Worm (Caenorhabditis elegans) whole organism, L1 larva: ENCODE data around the gene str-243.

ENCODE experiments used
- C16A3.4 ChIP-seq: fragments of 150-350 bp; optimal IDR thresholded peaks from 2 replicates; lab custom pipeline; 2014; ENCODE audit warnings: missing biosample characterization, missing genetic modification characterization
- aly-2 ChIP-seq: fragments of 150-350 bp; optimal IDR thresholded peaks from 2 replicates; lab custom pipeline; 2014; ENCODE audit warnings: missing biosample characterization, missing genetic modification characterization
- blmp-1 ChIP-seq: fragments of 150-350 bp; optimal IDR thresholded peaks from 2 replicates; lab custom pipeline; 2014; ENCODE audit warnings: missing biosample characterization, missing genetic modification characterization
- ceh-82 ChIP-seq, 3 experiments: fragments of 150-350 bp in 1 of 3; sonication (generic microtip) in 2 of 3; optimal IDR thresholded peaks; 2 replicates each; lab custom pipeline; 2014 to 2017; ENCODE audit warnings: missing biosample characterization in 3 of 3, missing genetic modification characterization in 3 of 3
- ceh-88 ChIP-seq: fragments of 200-800 bp; sonication (Bioruptor generic); IDR thresholded peaks from 2 replicates; pipeline ENCODE4 v1.3.6; 2022; ENCODE audit warnings: missing genetic modification characterization, missing compliant biosample characterization
- dpl-1 ChIP-seq, 3 experiments: fragments of 150-350 bp in 2 of 3; sonication (generic microtip) in 1 of 3; optimal IDR thresholded peaks; 2 replicates each; lab custom pipeline; 2014 to 2017; ENCODE audit warnings: missing biosample characterization in 3 of 3, missing genetic modification characterization in 3 of 3, missing genetic modification reagents in 3 of 3
- dsc-1 ChIP-seq: sonication (generic microtip); optimal IDR thresholded peaks from 2 replicates; lab custom pipeline; 2016; ENCODE audit warnings: mild to moderate bottlenecking, missing genetic modification characterization, missing compliant biosample characterization
- efl-1 ChIP-seq, 4 experiments: fragments of 150-350 bp; optimal IDR thresholded peaks in 3 of 4; peaks in 1 of 4; 1 replicate in 1 of 4; 2 replicates in 3 of 4; lab custom pipeline; 2014; ENCODE audit warnings: missing biosample characterization in 2 of 4, missing genetic modification characterization in 2 of 4, missing genetic modification reagents in 2 of 4
- efl-3 ChIP-seq: fragments of 200-800 bp; sonication (Bioruptor generic); optimal IDR thresholded peaks from 2 replicates; lab custom pipeline; 2018; ENCODE audit warnings: mild to moderate bottlenecking, missing genetic modification characterization, missing compliant biosample characterization
- egl-27 ChIP-seq, 2 experiments: fragments of 150-350 bp in 1 of 2; sonication (generic microtip); optimal IDR thresholded peaks; 3 replicates each; lab custom pipeline; 2017 to 2018; ENCODE audit warnings: missing biosample characterization in 2 of 2, missing genetic modification characterization in 2 of 2, missing genetic modification reagents in 2 of 2
- elt-2 ChIP-seq: sonication (generic microtip); optimal IDR thresholded peaks from 2 replicates; lab custom pipeline; 2016; ENCODE audit warnings: missing genetic modification characterization, mild to moderate bottlenecking, inconsistent platforms, missing compliant biosample characterization, missing genetic modification reagents
- fkh-8 ChIP-seq: sonication (generic microtip); optimal IDR thresholded peaks from 2 replicates; lab custom pipeline; 2016; ENCODE audit warnings: mild to moderate bottlenecking, missing genetic modification characterization, missing compliant biosample characterization
- irx-1 ChIP-seq: sonication (generic microtip); optimal IDR thresholded peaks from 2 replicates; lab custom pipeline; 2016; ENCODE audit warnings: missing genetic modification characterization, missing compliant biosample characterization
- isw-1 ChIP-seq: fragments of 200-800 bp; sonication (Bioruptor generic); IDR thresholded peaks from 2 replicates; pipeline ENCODE4 v1.3.6; 2022; ENCODE audit warnings: missing genetic modification characterization, missing compliant biosample characterization
- jun-1 ChIP-seq: fragments of 150-350 bp; optimal IDR thresholded peaks from 2 replicates; lab custom pipeline; 2014; ENCODE audit warnings: missing biosample characterization, missing genetic modification reagents, missing genetic modification characterization
- lin-13 ChIP-seq: fragments of 150-350 bp; optimal IDR thresholded peaks from 2 replicates; lab custom pipeline; 2014; ENCODE audit warnings: missing biosample characterization, missing genetic modification reagents, missing genetic modification characterization
- lin-14 ChIP-seq: fragments of 200-800 bp; sonication (Bioruptor generic); optimal IDR thresholded peaks from 2 replicates; lab custom pipeline; 2018; ENCODE audit warnings: mild to moderate bottlenecking, missing genetic modification characterization, moderate library complexity, missing compliant biosample characterization
- lin-35 ChIP-seq, 2 experiments: fragments of 150-350 bp; optimal IDR thresholded peaks; 2 replicates each; lab custom pipeline; 2014; ENCODE audit warnings: missing biosample characterization in 2 of 2, missing genetic modification characterization in 2 of 2, missing genetic modification reagents in 2 of 2
- lsy-2 ChIP-seq, 2 experiments: fragments of 150-350 bp; optimal IDR thresholded peaks; 2 replicates each; lab custom pipeline; 2014; ENCODE audit warnings: missing biosample characterization in 2 of 2, missing genetic modification characterization in 2 of 2
- mdl-1 ChIP-seq, 2 experiments: fragments of 150-350 bp; optimal IDR thresholded peaks; 2 replicates each; lab custom pipeline; 2014 to 2017; ENCODE audit warnings: missing biosample characterization in 2 of 2, missing genetic modification characterization in 2 of 2, inconsistent platforms in 1 of 2
- mep-1 ChIP-seq: fragments of 150-350 bp; optimal IDR thresholded peaks from 2 replicates; lab custom pipeline; 2014; ENCODE audit warnings: missing biosample characterization, missing genetic modification characterization
- nhr-12 ChIP-seq: sonication (generic microtip); optimal IDR thresholded peaks from 2 replicates; lab custom pipeline; 2017; ENCODE audit warnings: missing biosample characterization, missing genetic modification characterization
- nhr-20 ChIP-seq: sonication (generic microtip); optimal IDR thresholded peaks from 2 replicates; lab custom pipeline; 2016; ENCODE audit warnings: mild to moderate bottlenecking, missing genetic modification characterization, missing compliant biosample characterization
- nhr-28 ChIP-seq: fragments of 150-350 bp; optimal IDR thresholded peaks from 2 replicates; lab custom pipeline; 2014; ENCODE audit warnings: missing biosample characterization, missing genetic modification characterization
- nhr-47 ChIP-seq: sonication (generic microtip); optimal IDR thresholded peaks from 2 replicates; lab custom pipeline; 2016; ENCODE audit warnings: mild to moderate bottlenecking, missing genetic modification characterization, moderate library complexity, missing compliant biosample characterization
- nhr-71 ChIP-seq: sonication (generic microtip); optimal IDR thresholded peaks from 2 replicates; lab custom pipeline; 2016; ENCODE audit warnings: mild to moderate bottlenecking, missing genetic modification characterization, moderate library complexity, missing compliant biosample characterization
- nhr-76 ChIP-seq: sonication (generic microtip); optimal IDR thresholded peaks from 2 replicates; lab custom pipeline; 2017; ENCODE audit warnings: missing biosample characterization, missing genetic modification characterization
- nhr-77 ChIP-seq: fragments of 150-350 bp; optimal IDR thresholded peaks from 2 replicates; lab custom pipeline; 2014; ENCODE audit warnings: missing biosample characterization, missing genetic modification characterization
- nhr-85 ChIP-seq: sonication (generic microtip); peaks from one replicate; lab custom pipeline; 2016; ENCODE audit warnings: missing genetic modification characterization, inconsistent platforms, missing compliant biosample characterization
- nhr-90 ChIP-seq: sonication (generic microtip); optimal IDR thresholded peaks from 2 replicates; lab custom pipeline; 2016; ENCODE audit warnings: mild to moderate bottlenecking, missing genetic modification characterization, missing compliant biosample characterization; ENCODE audit not compliant: poor library complexity
- pax-3 ChIP-seq: fragments of 200-800 bp; sonication (Bioruptor generic); optimal IDR thresholded peaks from 2 replicates; lab custom pipeline; 2018; ENCODE audit warnings: mild to moderate bottlenecking, missing genetic modification characterization, moderate library complexity, missing compliant biosample characterization
- rnt-1 ChIP-seq: sonication (generic microtip); optimal IDR thresholded peaks from 2 replicates; lab custom pipeline; 2016; ENCODE audit warnings: mild to moderate bottlenecking, missing genetic modification characterization, moderate library complexity, missing compliant biosample characterization
- skn-1 ChIP-seq: fragments of 150-350 bp; optimal IDR thresholded peaks from 2 replicates; lab custom pipeline; 2014; ENCODE audit warnings: missing biosample characterization, missing genetic modification characterization
- snu-23 ChIP-seq: sonication (generic microtip); optimal IDR thresholded peaks from 2 replicates; lab custom pipeline; 2016; ENCODE audit warnings: missing genetic modification characterization, missing compliant biosample characterization
- sox-4 ChIP-seq: sonication (generic microtip); optimal IDR thresholded peaks from 2 replicates; lab custom pipeline; 2016; ENCODE audit warnings: missing genetic modification characterization, missing compliant biosample characterization
- sptf-1 ChIP-seq: fragments of 150-350 bp; optimal IDR thresholded peaks from 2 replicates; lab custom pipeline; 2014; ENCODE audit warnings: missing biosample characterization, missing genetic modification characterization
- sup-37 ChIP-seq: fragments of 200-800 bp; sonication (Bioruptor generic); optimal IDR thresholded peaks from 2 replicates; lab custom pipeline; 2018; ENCODE audit warnings: mild to moderate bottlenecking, missing genetic modification characterization, missing compliant biosample characterization
- swsn-7 ChIP-seq: sonication (generic microtip); optimal IDR thresholded peaks from 2 replicates; lab custom pipeline; 2016; ENCODE audit warnings: missing genetic modification characterization, missing compliant biosample characterization
- tbx-2 ChIP-seq: sonication (generic microtip); optimal IDR thresholded peaks from 2 replicates; lab custom pipeline; 2016; ENCODE audit warnings: missing genetic modification characterization, missing compliant biosample characterization
- unc-86 ChIP-seq: sonication (generic microtip); optimal IDR thresholded peaks from 2 replicates; lab custom pipeline; 2016; ENCODE audit warnings: missing genetic modification characterization, missing compliant biosample characterization
- vab-15 ChIP-seq: sonication (generic microtip); optimal IDR thresholded peaks from 2 replicates; lab custom pipeline; 2017; ENCODE audit warnings: missing genotype, mild to moderate bottlenecking, missing genetic modification characterization, missing compliant biosample characterization
- xbp-1 ChIP-seq: sonication (generic microtip); optimal IDR thresholded peaks from 2 replicates; lab custom pipeline; 2016; ENCODE audit warnings: missing genetic modification characterization, missing compliant biosample characterization
- zip-4 ChIP-seq: fragments of 200-800 bp; sonication (Bioruptor generic); optimal IDR thresholded peaks from 2 replicates; lab custom pipeline; 2018; ENCODE audit warnings: mild to moderate bottlenecking, missing genetic modification characterization, moderate library complexity, missing compliant biosample characterization
- ztf-11 ChIP-seq, 2 experiments: sonication (generic microtip); optimal IDR thresholded peaks; 2 replicates each; lab custom pipeline; 2016 to 2017; ENCODE audit warnings: missing genetic modification characterization in 2 of 2, missing biosample characterization in 1 of 2, missing compliant biosample characterization in 1 of 2
- ztf-4 ChIP-seq: fragments of 150-350 bp; optimal IDR thresholded peaks from 2 replicates; lab custom pipeline; 2014; ENCODE audit warnings: missing biosample characterization, missing genetic modification characterization

The str-243 gene

DNA sequence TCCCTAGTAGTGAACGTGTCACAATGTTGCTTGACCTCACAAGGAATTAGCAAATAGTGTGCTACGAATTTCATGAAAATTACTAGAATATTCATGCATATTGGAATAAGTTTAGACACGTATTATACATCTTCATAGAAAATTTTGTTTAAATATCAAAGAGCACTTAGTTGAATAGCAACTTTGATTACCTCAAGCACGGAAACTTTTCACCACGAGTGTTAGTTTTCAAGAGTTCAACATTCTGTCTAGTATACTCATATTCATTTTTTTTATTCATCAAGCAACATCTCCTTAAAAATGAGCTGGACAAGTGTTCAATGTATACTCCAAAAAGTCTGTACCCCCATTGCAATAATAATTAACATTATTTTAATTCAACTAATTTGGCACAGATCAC is at the start of gene str-243:
TSS of gene str-243 (plus strand) at position 301 of the 400 bp plus-strand sequence.
- TF ChIP-seq skn-1 (tag; lab: Kevin White, UChicago): no peak
- no peak for TF ChIP-seq zip-4
- no peak for TF ChIP-seq efl-1 (optimal IDR thresholded peaks at IDR 0.05; lab: Kevin White, UChicago)
- TF ChIP-seq efl-1 (GFP tag; optimal IDR thresholded peaks at IDR 0.05 in 1 of 2; lab: Kevin White, UChicago): peak in 1 of 2 experiments; percentile 9

DNA sequence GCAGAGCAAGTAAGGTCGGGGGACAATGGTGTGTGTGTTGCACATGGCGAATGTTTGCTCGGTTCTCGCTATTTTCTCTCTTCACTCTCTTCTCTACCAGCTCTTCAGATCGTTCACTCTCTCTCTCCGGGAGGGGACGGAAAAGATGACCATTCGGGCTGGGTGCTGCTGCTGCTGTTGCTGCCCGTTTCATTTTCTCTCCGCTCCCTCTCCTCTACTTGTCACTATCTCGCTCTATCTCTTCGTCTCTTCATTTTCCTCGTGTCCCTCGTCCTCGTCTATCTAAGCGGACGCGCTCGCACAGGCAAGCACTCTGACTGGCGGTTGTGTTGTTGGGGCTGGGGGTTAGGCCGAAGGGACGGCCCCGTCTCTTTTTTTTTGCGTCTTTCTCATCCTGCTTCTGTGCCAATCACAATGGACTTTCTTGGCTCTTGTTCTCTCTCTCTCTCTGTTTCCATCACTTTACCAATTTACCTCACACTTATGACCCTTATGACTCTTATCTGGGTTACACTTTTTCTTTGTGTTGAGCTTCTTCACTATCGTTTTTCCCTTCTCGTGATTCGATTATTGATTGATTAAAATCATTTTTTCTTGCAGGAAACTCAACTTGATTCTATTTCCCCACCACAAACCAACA is 48.0 kb upstream of the str-243 start, which contains the start of the genes F53E2.2 and unc-60:
TSS of gene F53E2.2 (plus strand) at position 601 of the 640 bp plus-strand sequence.
TSS of gene unc-60 (plus strand) at position 601 of the 640 bp plus-strand sequence.
- peak; percentile 15 to 56 for TF ChIP-seq lsy-2 (tag; optimal IDR thresholded peaks at IDR 0.05; lab: Kevin White, UChicago)
- peak; percentile 49 to 57 for TF ChIP-seq efl-1 (optimal IDR thresholded peaks at IDR 0.05; lab: Kevin White, UChicago)
- TF ChIP-seq efl-1 (GFP tag; optimal IDR thresholded peaks at IDR 0.05 in 1 of 2; lab: Kevin White, UChicago): peak; percentile 40 to 93
- TF ChIP-seq irx-1: peak; percentile 29
- no peak for TF ChIP-seq nhr-76 (tag; lab: Kevin White, UChicago)
- TF ChIP-seq nhr-20 (tag; lab: Kevin White, UChicago): peak; percentile 40
- TF ChIP-seq lin-35 (GFP tag; optimal IDR thresholded peaks at IDR 0.05; lab: Kevin White, UChicago): peak; percentile 45 to 69
- peak; percentile 44 for TF ChIP-seq xbp-1 (tag; lab: Kevin White, UChicago)
- TF ChIP-seq blmp-1 (tag; lab: Kevin White, UChicago): peak; percentile 49
- TF ChIP-seq rnt-1: peak; percentile 49
- peak; percentile 65 for TF ChIP-seq unc-86 (tag; lab: Kevin White, UChicago)
- TF ChIP-seq lin-13 (GFP tag; lab: Kevin White, UChicago): peak; percentile 34
- peak; percentile 68 for TF ChIP-seq tbx-2 (tag; lab: Kevin White, UChicago)
- no peak for TF ChIP-seq nhr-28
- no peak for TF ChIP-seq pax-3 (tag; lab: Kevin White, UChicago)
- TF ChIP-seq elt-2: peak; percentile 5
- peak; percentile 34 to 46 for TF ChIP-seq egl-27 (tag; optimal IDR thresholded peaks at IDR 0.05; lab: Kevin White, UChicago)
- TF ChIP-seq ceh-88 (GFP tag; lab: Robert Waterston, UW): no peak
- peak; percentile 59 for TF ChIP-seq nhr-77
- peak; percentile 59 for TF ChIP-seq mep-1
- TF ChIP-seq ceh-82 (tag; optimal IDR thresholded peaks at IDR 0.05; lab: Kevin White, UChicago): peak in 2 of 3 experiments; percentile 69 to 78
- TF ChIP-seq nhr-71 (tag; lab: Kevin White, UChicago): peak; percentile 82
- TF ChIP-seq vab-15: no peak
- peak; percentile 30; the same call in 1 of the 2 replicates for TF ChIP-seq isw-1 (GFP tag; lab: Robert Waterston, UW)
- peak; percentile 60 for TF ChIP-seq swsn-7
- TF ChIP-seq fkh-8 (tag; lab: Kevin White, UChicago): peak; percentile 45
- TF ChIP-seq nhr-85 (tag; lab: Kevin White, UChicago): peak; percentile 74
- TF ChIP-seq nhr-47: peak; percentile 72
- peak; percentile 46 for TF ChIP-seq dsc-1 (tag; lab: Kevin White, UChicago)
- TF ChIP-seq nhr-90 (tag; lab: Kevin White, UChicago): peak; percentile 25
- peak; percentile 77 for TF ChIP-seq skn-1 (tag; lab: Kevin White, UChicago)
- no peak for TF ChIP-seq aly-2 (tag; lab: Kevin White, UChicago)
- peak; percentile 80 for TF ChIP-seq snu-23
- peak; percentile 68 for TF ChIP-seq jun-1 (tag; lab: Kevin White, UChicago)
- no peak for TF ChIP-seq efl-3
- TF ChIP-seq sptf-1: no peak
- TF ChIP-seq lin-14 (GFP tag; lab: Kevin White, UChicago): peak; percentile 98
- no peak for TF ChIP-seq sox-4 (tag; lab: Kevin White, UChicago)
- TF ChIP-seq dpl-1 (GFP tag; optimal IDR thresholded peaks at IDR 0.05; lab: Kevin White, UChicago): peak; percentile 2 to 35 (median 19)
- no peak for TF ChIP-seq nhr-12
- peak in 1 of 2 experiments; percentile 47 for TF ChIP-seq mdl-1 (tag; optimal IDR thresholded peaks at IDR 0.05; lab: Kevin White, UChicago)
- peak in 1 of 2 experiments; percentile 54 for TF ChIP-seq ztf-11 (tag; optimal IDR thresholded peaks at IDR 0.05; lab: Kevin White, UChicago)
- TF ChIP-seq ztf-4 (tag; lab: Kevin White, UChicago): peak; percentile 72
- no peak for TF ChIP-seq sup-37
- TF ChIP-seq C16A3.4 (tag; lab: Kevin White, UChicago): peak; percentile 35
